Fruit fly (Drosophila melanogaster): Measurements from ENCODE around the gene bond.

bond gene

DNA sequence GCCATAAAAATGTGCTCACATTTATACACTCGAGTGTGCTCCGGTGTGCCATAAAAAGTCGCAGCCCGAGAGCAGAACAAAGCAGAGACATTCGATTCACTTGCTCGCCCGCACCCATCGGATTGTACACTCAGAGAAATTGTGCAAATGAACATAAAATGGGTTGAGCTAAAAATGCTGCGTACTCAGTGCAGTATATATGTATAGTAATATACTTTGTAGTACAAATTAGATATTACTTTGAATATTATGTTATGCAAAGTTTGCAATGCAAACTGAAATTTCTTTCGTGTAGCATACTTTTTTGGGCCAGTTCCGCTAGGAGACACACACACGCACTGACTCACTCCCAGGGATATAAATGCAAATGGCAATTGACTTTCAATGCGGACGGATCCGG is 46.9 kb upstream of the bond start (continued):
- TF ChIP-seq Meics (GFP tag; optimal IDR thresholded peaks at IDR 0.05), result peak; percentile 56
- TF ChIP-seq E2f1 (GFP tag; IDR thresholded peaks at IDR 0.05), result peak; percentile 33; the same call in 1 of the 2 replicates
- TF ChIP-seq CG18764 (GFP tag; optimal IDR thresholded peaks at IDR 0.05), result no peak
- TF ChIP-seq fd102C (GFP tag; optimal IDR thresholded peaks at IDR 0.05), result no peak
- peak in 1 of 2 experiments; percentile 37 for TF ChIP-seq Hr51 (GFP tag; optimal IDR thresholded peaks at IDR 0.05)
- TF ChIP-seq crol (GFP tag; IDR thresholded peaks at IDR 0.05), result no peak
- TF ChIP-seq zfh2 (GFP tag; optimal IDR thresholded peaks at IDR 0.05), result no peak
- TF ChIP-seq CG11723 (GFP tag; optimal IDR thresholded peaks at IDR 0.05), result no peak
- no peak for TF ChIP-seq CG14860 (GFP tag; IDR thresholded peaks at IDR 0.05; ENCODE audit: partially characterized antibody)
- no peak for TF ChIP-seq CG4282 (GFP tag; optimal IDR thresholded peaks at IDR 0.05)
- no peak for TF ChIP-seq luna (GFP tag; optimal IDR thresholded peaks at IDR 0.05)
- no peak for TF ChIP-seq crc (GFP tag; optimal IDR thresholded peaks at IDR 0.05)
- TF ChIP-seq Taf1 (GFP tag; IDR thresholded peaks at IDR 0.05), result no peak
- TF ChIP-seq CG2875 (GFP tag; optimal IDR thresholded peaks at IDR 0.05), result no peak
- TF ChIP-seq CG2116 (GFP tag; optimal IDR thresholded peaks at IDR 0.05), result no peak
- peak; percentile 23 for TF ChIP-seq dmrt99B (tag; optimal IDR thresholded peaks at IDR 0.05)
- TF ChIP-seq CG12659 (GFP tag; optimal IDR thresholded peaks at IDR 0.05), result no peak
- TF ChIP-seq CG3065 (GFP tag; optimal IDR thresholded peaks at IDR 0.05), result no peak
- no peak for TF ChIP-seq CG11560 (tag; IDR thresholded peaks at IDR 0.05)
- TF ChIP-seq CG17612 (GFP tag; IDR thresholded peaks at IDR 0.05), result no peak
- TF ChIP-seq schlank (tag; optimal IDR thresholded peaks at IDR 0.05), result no peak
- TF ChIP-seq eyg (GFP tag; optimal IDR thresholded peaks at IDR 0.05), result no peak
- no peak for TF ChIP-seq CG1529 (GFP tag; optimal IDR thresholded peaks at IDR 0.05)
- TF ChIP-seq C15 (GFP tag; IDR thresholded peaks at IDR 0.05), result no peak
- TF ChIP-seq CG2202 (tag; optimal IDR thresholded peaks at IDR 0.05), result no peak
- peak; percentile 0 for TF ChIP-seq CG18619 (GFP tag; optimal IDR thresholded peaks at IDR 0.05)
- TF ChIP-seq ind (GFP tag; optimal IDR thresholded peaks at IDR 0.05), result peak; percentile 15
- no peak for TF ChIP-seq Pdp1 (GFP tag; optimal IDR thresholded peaks at IDR 0.05)
- TF ChIP-seq Lhr (GFP tag; optimal IDR thresholded peaks at IDR 0.05), result no peak
- TF ChIP-seq CG12236 (GFP tag; optimal IDR thresholded peaks at IDR 0.05), result no peak
- no peak for TF ChIP-seq CG12071 (GFP tag; optimal IDR thresholded peaks at IDR 0.05)
- TF ChIP-seq tap (tag; optimal IDR thresholded peaks at IDR 0.05), result no peak
- TF ChIP-seq CG13424 (tag; optimal IDR thresholded peaks at IDR 0.05), result no peak
- TF ChIP-seq slbo (GFP tag; IDR thresholded peaks at IDR 0.05), result peak; percentile 45; the same call in 1 of the 2 replicates
- TF ChIP-seq CG10209 (GFP tag; optimal IDR thresholded peaks at IDR 0.05), result no peak
- no peak for TF ChIP-seq CG7357 (GFP tag; IDR thresholded peaks at IDR 0.05)
- peak; percentile 29 for TF ChIP-seq cwo (GFP tag; optimal IDR thresholded peaks at IDR 0.05)
- no peak for TF ChIP-seq zf30C (GFP tag; optimal IDR thresholded peaks at IDR 0.05)
- TF ChIP-seq az2 (GFP tag; optimal IDR thresholded peaks at IDR 0.05), result no peak
- no peak for TF ChIP-seq CG8290 (GFP tag; optimal IDR thresholded peaks at IDR 0.05)
- peak in 1 of 2 experiments; percentile 65 for TF ChIP-seq CG8290 (tag; optimal IDR thresholded peaks at IDR 0.05)
- TF ChIP-seq gem (tag; optimal IDR thresholded peaks at IDR 0.05), result peak; percentile 34
- TF ChIP-seq lilli (GFP tag; optimal IDR thresholded peaks at IDR 0.05), result peak; percentile 22
- TF ChIP-seq CG6254 (GFP tag; optimal IDR thresholded peaks at IDR 0.05), result no peak
- TF ChIP-seq CG12155 (GFP tag; optimal IDR thresholded peaks at IDR 0.05), result no peak
- no peak for TF ChIP-seq Oli (tag; optimal IDR thresholded peaks at IDR 0.05)
- TF ChIP-seq oc (tag; optimal IDR thresholded peaks at IDR 0.05), result no peak
- peak; percentile 76 for TF ChIP-seq CG18599 (GFP tag; optimal IDR thresholded peaks at IDR 0.05)
- TF ChIP-seq Max (GFP tag; optimal IDR thresholded peaks at IDR 0.05), result no peak
- TF ChIP-seq esg (GFP tag; conservative IDR thresholded peaks at IDR 0.05), result no peak
- TF ChIP-seq lbe (GFP tag; optimal IDR thresholded peaks at IDR 0.05), result no peak

All from whole organism, embryonic.